Fruit fly (Drosophila melanogaster) whole organism, embryonic: ENCODE measurements around the gene nmdyn-D7.

Source experiments
- CG10979 ChIP-seq: fragments of 200-800 bp; sonication (Bioruptor generic); optimal IDR thresholded peaks from 2 replicates; lab custom pipeline; 2018; ENCODE audit warnings: missing biosample characterization, mild to moderate bottlenecking, missing genetic modification characterization, moderate library complexity
- CG11093 ChIP-seq: fragments of 200-800 bp; sonication (Bioruptor generic); IDR thresholded peaks from 3 replicates; pipeline ENCODE4 v1.3.6; 2022; ENCODE audit warnings: missing biosample characterization, missing genetic modification characterization
- CG1233 ChIP-seq: fragments of 200-800 bp; sonication (Bioruptor generic); optimal IDR thresholded peaks from 4 replicates; lab custom pipeline; 2018; ENCODE audit warnings: missing biosample characterization, mild to moderate bottlenecking, missing genetic modification characterization
- CG12659 ChIP-seq: fragments of 200-800 bp; sonication (Bioruptor generic); optimal IDR thresholded peaks from 3 replicates; lab custom pipeline; 2017; ENCODE audit warnings: mild to moderate bottlenecking, missing biosample characterization, missing genetic modification reagents, missing genetic modification characterization
- CG15269 ChIP-seq: fragments of 200-800 bp; sonication (Bioruptor generic); optimal IDR thresholded peaks from 2 replicates; lab custom pipeline; 2018; ENCODE audit warnings: missing biosample characterization, mild to moderate bottlenecking, missing genetic modification characterization, moderate library complexity
- CG15479 ChIP-seq: fragments of 200-800 bp; sonication (Bioruptor generic); optimal IDR thresholded peaks from 3 replicates; lab custom pipeline; 2019; ENCODE audit warnings: missing biosample characterization, mild to moderate bottlenecking, missing genetic modification characterization, moderate library complexity
- CG1603 ChIP-seq: fragments of 200-800 bp; sonication (Bioruptor generic); optimal IDR thresholded peaks from 2 replicates; lab custom pipeline; 2019; ENCODE audit warnings: missing biosample characterization, mild to moderate bottlenecking, missing genetic modification characterization, moderate library complexity
- CG16779 ChIP-seq: fragments of 200-800 bp; sonication (Bioruptor generic); IDR thresholded peaks from 2 replicates; pipeline ENCODE4 v1.3.6; 2022; ENCODE audit warnings: missing biosample characterization, missing genetic modification characterization
- CG16813 ChIP-seq: fragments of 200-800 bp; sonication (Bioruptor generic); IDR thresholded peaks from 3 replicates; pipeline ENCODE4 v1.3.6; 2022; ENCODE audit warnings: missing biosample characterization, missing genetic modification characterization; ENCODE audit not compliant: partially characterized antibody
- CG17829 ChIP-seq: fragments of 200-800 bp; optimal IDR thresholded peaks from 2 replicates; lab custom pipeline; 2019; ENCODE audit warnings: missing biosample characterization, mild to moderate bottlenecking, missing genetic modification characterization, moderate library complexity
- CG18011 ChIP-seq: fragments of 200-800 bp; sonication (Bioruptor generic); optimal IDR thresholded peaks from 2 replicates; lab custom pipeline; 2017; ENCODE audit warnings: missing biosample characterization, missing genetic modification characterization, mild to moderate bottlenecking, moderate library complexity, missing genotype
- CG18262 ChIP-seq: fragments of 200-800 bp; optimal IDR thresholded peaks from 3 replicates; lab custom pipeline; 2019; ENCODE audit warnings: missing biosample characterization, mild to moderate bottlenecking, missing genetic modification characterization, moderate library complexity
- CG2116 ChIP-seq: fragments of 200-800 bp; sonication (Bioruptor generic); optimal IDR thresholded peaks from 3 replicates; lab custom pipeline; 2018; ENCODE audit warnings: missing biosample characterization, mild to moderate bottlenecking, missing genetic modification characterization
- CG2889 ChIP-seq: fragments of 200-800 bp; sonication (Bioruptor generic); IDR thresholded peaks from 3 replicates; pipeline ENCODE4 v1.3.6; 2022; ENCODE audit warnings: missing biosample characterization, missing genetic modification characterization
- CG34422 ChIP-seq: fragments of 200-800 bp; sonication (Bioruptor generic); IDR thresholded peaks from 3 replicates; pipeline ENCODE4 v1.3.6; 2022; ENCODE audit warnings: missing biosample characterization, missing genetic modification characterization
- CG3838 ChIP-seq: fragments of 200-800 bp; sonication (Bioruptor generic); optimal IDR thresholded peaks from 3 replicates; lab custom pipeline; 2016; ENCODE audit warnings: missing biosample characterization, missing genetic modification characterization
- CG4360 ChIP-seq: fragments of 200-800 bp; sonication (Bioruptor generic); IDR thresholded peaks from 2 replicates; pipeline ENCODE4 v1.3.6; 2022; ENCODE audit warnings: missing biosample characterization, missing genetic modification characterization
- CG7745 ChIP-seq: fragments of 200-800 bp; sonication (Bioruptor generic); optimal IDR thresholded peaks from 2 replicates; lab custom pipeline; 2018; ENCODE audit warnings: missing biosample characterization, mild to moderate bottlenecking, missing genetic modification characterization, moderate library complexity
- CG7987 ChIP-seq: fragments of 200-800 bp; sonication (Bioruptor generic); optimal IDR thresholded peaks from 2 replicates; lab custom pipeline; 2018; ENCODE audit warnings: missing biosample characterization, mild to moderate bottlenecking, missing genetic modification characterization, moderate library complexity
- CG8359 ChIP-seq: fragments of 200-800 bp; sonication (Bioruptor generic); optimal IDR thresholded peaks from 2 replicates; lab custom pipeline; 2017; ENCODE audit warnings: missing biosample characterization, mild to moderate bottlenecking, missing genetic modification characterization, borderline replicate concordance
- Doc2 ChIP-seq: fragments of 200-800 bp; sonication (Bioruptor generic); IDR thresholded peaks from 2 replicates; pipeline ENCODE4 v1.3.6; 2022; ENCODE audit warnings: missing biosample characterization, missing genetic modification characterization
- HLH4C ChIP-seq: fragments of 200-800 bp; sonication (Bioruptor generic); IDR thresholded peaks from 3 replicates; pipeline ENCODE4 v1.3.6; 2022; ENCODE audit warnings: missing biosample characterization, missing genetic modification characterization; ENCODE audit not compliant: partially characterized antibody
- Lhr ChIP-seq: fragments of 200-800 bp; sonication (Bioruptor generic); optimal IDR thresholded peaks from 3 replicates; lab custom pipeline; 2017; ENCODE audit warnings: mild to moderate bottlenecking, missing biosample characterization, missing genetic modification reagents, missing genetic modification characterization
- Lpt ChIP-seq: fragments of >200 bp; optimal IDR thresholded peaks from 2 replicates; lab custom pipeline; 2018; ENCODE audit warnings: missing biosample characterization, missing genetic modification characterization
- MESR4 ChIP-seq: fragments of 200-800 bp; sonication (Bioruptor generic); optimal IDR thresholded peaks from 2 replicates; lab custom pipeline; 2018; ENCODE audit warnings: missing biosample characterization, mild to moderate bottlenecking, missing genetic modification characterization, moderate library complexity
- Mad ChIP-seq: fragments of 200-800 bp; sonication (Bioruptor generic); optimal IDR thresholded peaks from 2 replicates; lab custom pipeline; 2016; ENCODE audit warnings: missing biosample characterization, missing genetic modification characterization
- PHDP ChIP-seq: fragments of 200-800 bp; sonication (Bioruptor generic); optimal IDR thresholded peaks from 3 replicates; lab custom pipeline; 2018; ENCODE audit warnings: missing biosample characterization, mild to moderate bottlenecking, missing genetic modification characterization, moderate library complexity
- Sin3A ChIP-seq: fragments of >200 bp; optimal IDR thresholded peaks from 2 replicates; lab custom pipeline; 2018
- Stat92E ChIP-seq, 3 experiments: fragments of >200 bp in 2 of 3; fragments of 200-800 bp in 1 of 3; sonication (Bioruptor generic) in 1 of 3; optimal IDR thresholded peaks; 2 replicates each; lab custom pipeline; 2017 to 2019; ENCODE audit warnings: missing biosample characterization in 3 of 3, missing genetic modification characterization in 3 of 3, mild to moderate bottlenecking in 1 of 3, moderate library complexity in 1 of 3
- ab ChIP-seq: fragments of 200-800 bp; sonication (Bioruptor generic); optimal IDR thresholded peaks from 2 replicates; lab custom pipeline; 2016; ENCODE audit warnings: missing biosample characterization, missing genetic modification characterization
- ac ChIP-seq: fragments of 200-800 bp; sonication (Bioruptor generic); optimal IDR thresholded peaks from 3 replicates; lab custom pipeline; 2017; ENCODE audit warnings: missing biosample characterization, mild to moderate bottlenecking, missing genetic modification characterization
- bab2 ChIP-seq: fragments of 200-800 bp; sonication (Bioruptor generic); optimal IDR thresholded peaks from 2 replicates; lab custom pipeline; 2016; ENCODE audit warnings: missing biosample characterization, missing genetic modification characterization
- bigmax ChIP-seq: fragments of 200-800 bp; sonication (Bioruptor generic); optimal IDR thresholded peaks from 2 replicates; lab custom pipeline; 2018; ENCODE audit warnings: missing biosample characterization, mild to moderate bottlenecking, missing genetic modification characterization
- cwo ChIP-seq: fragments of 200-800 bp; sonication (Bioruptor generic); optimal IDR thresholded peaks from 3 replicates; lab custom pipeline; 2017; ENCODE audit warnings: missing biosample characterization, missing genetic modification characterization, mild to moderate bottlenecking, moderate library complexity, missing genetic modification reagents
- dati ChIP-seq: fragments of 200-800 bp; sonication (Bioruptor generic); IDR thresholded peaks from 2 replicates; pipeline ENCODE4 v1.3.6; 2022; ENCODE audit warnings: missing biosample characterization, missing genetic modification characterization
- dimm ChIP-seq: fragments of 200-800 bp; sonication (Bioruptor generic); IDR thresholded peaks from 2 replicates; pipeline ENCODE4 v1.3.6; 2022; ENCODE audit warnings: missing biosample characterization, missing genetic modification characterization
- fd102C ChIP-seq: fragments of 200-800 bp; sonication (Bioruptor generic); optimal IDR thresholded peaks from 2 replicates; lab custom pipeline; 2018; ENCODE audit warnings: missing biosample characterization, mild to moderate bottlenecking, missing genetic modification characterization, moderate library complexity
- fd64A ChIP-seq: fragments of 200-800 bp; sonication (Bioruptor generic); optimal IDR thresholded peaks from 3 replicates; lab custom pipeline; 2018; ENCODE audit warnings: missing biosample characterization, mild to moderate bottlenecking, missing genetic modification characterization
- gem ChIP-seq: fragments of 200-800 bp; sonication (Bioruptor generic); optimal IDR thresholded peaks from 2 replicates; lab custom pipeline; 2019; ENCODE audit warnings: missing biosample characterization, mild to moderate bottlenecking, missing genetic modification characterization, moderate library complexity
- grau ChIP-seq: fragments of 200-800 bp; optimal IDR thresholded peaks from 3 replicates; lab custom pipeline; 2019; ENCODE audit warnings: missing biosample characterization, mild to moderate bottlenecking, missing genetic modification characterization, moderate library complexity
- insv ChIP-seq, 2 experiments: fragments of 200-800 bp; sonication (Bioruptor generic); optimal IDR thresholded peaks; 3 replicates each; lab custom pipeline; 2016 to 2018; ENCODE audit warnings: missing biosample characterization in 2 of 2, missing genetic modification characterization in 2 of 2
- lov ChIP-seq, 2 experiments: fragments of 200-800 bp in 1 of 2; fragments of >200 bp in 1 of 2; sonication (Bioruptor generic) in 1 of 2; IDR thresholded peaks in 1 of 2; optimal IDR thresholded peaks in 1 of 2; 2 replicates in 1 of 2; 3 replicates in 1 of 2; pipeline versions ENCODE4 v1.3.6 to Lab custom; 2017 to 2022; ENCODE audit warnings: missing biosample characterization in 1 of 2, missing genetic modification characterization in 1 of 2
- odd ChIP-seq: fragments of 200-800 bp; sonication (Bioruptor generic); optimal IDR thresholded peaks from 2 replicates; lab custom pipeline; 2017; ENCODE audit warnings: missing biosample characterization, mild to moderate bottlenecking, missing genetic modification characterization
- p53 ChIP-seq: fragments of 200-800 bp; sonication (Bioruptor generic); optimal IDR thresholded peaks from 2 replicates; lab custom pipeline; 2016; ENCODE audit warnings: missing biosample characterization, missing genetic modification characterization
- pho ChIP-seq: fragments of 200-800 bp; sonication (Bioruptor generic); optimal IDR thresholded peaks from 2 replicates; lab custom pipeline; 2016; ENCODE audit warnings: missing biosample characterization, missing genetic modification characterization
- pum ChIP-seq: fragments of 200-800 bp; sonication (Bioruptor generic); optimal IDR thresholded peaks from 2 replicates; lab custom pipeline; 2016; ENCODE audit warnings: missing biosample characterization, missing genetic modification characterization
- rib ChIP-seq: fragments of 200-800 bp; sonication (Bioruptor generic); IDR thresholded peaks from 2 replicates; pipeline ENCODE4 v1.3.6; 2022; ENCODE audit warnings: missing biosample characterization, missing genetic modification characterization
- sc ChIP-seq, 3 experiments: fragments of >200 bp in 2 of 3; fragments of 200-800 bp in 1 of 3; sonication (Bioruptor generic) in 1 of 3; optimal IDR thresholded peaks; 2 replicates in 2 of 3; 3 replicates in 1 of 3; lab custom pipeline; 2017; ENCODE audit warnings: mild to moderate bottlenecking in 1 of 3, missing biosample characterization in 1 of 3, missing genetic modification characterization in 1 of 3, missing genetic modification reagents in 1 of 3
- tap ChIP-seq: fragments of 200-800 bp; optimal IDR thresholded peaks from 3 replicates; lab custom pipeline; 2019; ENCODE audit warnings: missing biosample characterization, mild to moderate bottlenecking, missing genetic modification characterization, moderate library complexity

Gene nmdyn-D7

dm6 chr3R:9630633-9631095 lies 49.1 kb upstream of the nmdyn-D7 start, which contains the start of gene Calr (continued):
- TF ChIP-seq fd64A (GFP tag; lab: Kevin White, UChicago) (peak; percentile 8), Lpt (GFP tag; lab: Kevin White, UChicago) (no peak), Sin3A (peak; percentile 11), dati (GFP tag; lab: Robert Waterston, UW) (no peak), bigmax (GFP tag; lab: Kevin White, UChicago) (no peak), PHDP (tag; lab: Kevin White, UChicago) (peak; percentile 30), bab2 (GFP tag; lab: Kevin White, UChicago) (no peak), grau (tag; lab: Kevin White, UChicago) (peak; percentile 46), Doc2 (GFP tag; lab: Robert Waterston, UW) (no peak), Lhr (GFP tag; lab: Kevin White, UChicago) (peak; percentile 93), dimm (GFP tag; lab: Robert Waterston, UW) (no peak), CG15269 (tag; lab: Kevin White, UChicago) (no peak), fd102C (GFP tag; lab: Kevin White, UChicago) (no peak), sc (optimal IDR thresholded peaks at IDR 0.05; lab: Kevin White, UChicago) (no peak), sc (GFP tag; optimal IDR thresholded peaks at IDR 0.05; lab: Kevin White, UChicago) (no peak), CG12659 (GFP tag; lab: Kevin White, UChicago) (peak; percentile 78), HLH4C (GFP tag; lab: Robert Waterston, UW) (no peak), CG16779 (no peak), lov (optimal IDR thresholded peaks at IDR 0.05; lab: Kevin White, UChicago) (no peak), lov (GFP tag; IDR thresholded peaks at IDR 0.05; lab: Robert Waterston, UW) (no peak), CG4360 (GFP tag; lab: Robert Waterston, UW) (no peak), CG16813 (no peak), CG7987 (peak; percentile 63), odd (peak; percentile 64), CG18011 (peak; percentile 9), insv (GFP tag; optimal IDR thresholded peaks at IDR 0.05; lab: Kevin White, UChicago) (peak in 1 of 2 experiments; percentile 65), rib (GFP tag; lab: Robert Waterston, UW) (no peak), pum (GFP tag; lab: Kevin White, UChicago) (no peak), ab (peak; percentile 53), CG11093 (GFP tag; lab: Robert Waterston, UW) (no peak), pho (no peak), tap (tag; lab: Kevin White, UChicago) (no peak), CG3838 (GFP tag; lab: Kevin White, UChicago) (no peak), CG2116 (peak; percentile 100), CG1603 (tag; lab: Kevin White, UChicago) (peak; percentile 48), ac (GFP tag; lab: Kevin White, UChicago) (no peak), Mad (no peak), Stat92E (GFP tag; optimal IDR thresholded peaks at IDR 0.05; lab: Kevin White, UChicago) (peak in 1 of 3 experiments; percentile 61), CG2889 (GFP tag; lab: Robert Waterston, UW) (no peak), CG34422 (no peak), CG18262 (tag; lab: Kevin White, UChicago) (no peak), CG10979 (peak; percentile 5), gem (tag; lab: Kevin White, UChicago) (no peak), CG8359 (no peak), MESR4 (GFP tag; lab: Kevin White, UChicago) (peak; percentile 87), cwo (no peak), CG17829 (tag; lab: Kevin White, UChicago) (peak; percentile 78), p53 (GFP tag; lab: Kevin White, UChicago) (no peak), CG1233 (peak; percentile 39), CG15479 (GFP tag; lab: Kevin White, UChicago) (peak; percentile 69), CG7745 (peak; percentile 92)
